Worm (Caenorhabditis elegans) whole organism, L2 larva: Measurements from ENCODE around the gene C12D8.20.

Experiments used
- C34F6.9 ChIP-seq: fragments of 150-350 bp; optimal IDR thresholded peaks from 2 replicates; lab custom pipeline; 2014; ENCODE audit warnings: missing biosample characterization, missing genetic modification characterization
- F13H6.1 ChIP-seq: sonication (generic microtip); optimal IDR thresholded peaks from 2 replicates; lab custom pipeline; 2016; ENCODE audit warnings: missing genetic modification characterization, missing compliant biosample characterization
- ZK546.5 ChIP-seq: sonication (generic microtip); optimal IDR thresholded peaks from 2 replicates; lab custom pipeline; 2017; ENCODE audit warnings: missing biosample characterization, missing genetic modification characterization
- aly-2 ChIP-seq: fragments of 150-350 bp; optimal IDR thresholded peaks from 2 replicates; lab custom pipeline; 2014; ENCODE audit warnings: missing biosample characterization, missing genetic modification characterization
- blmp-1 ChIP-seq: sonication (generic microtip); optimal IDR thresholded peaks from 2 replicates; lab custom pipeline; 2017; ENCODE audit warnings: missing genetic modification characterization, mild to moderate bottlenecking, missing compliant biosample characterization, antibody characterized with exemption, moderate library complexity; ENCODE audit not compliant: insufficient read depth
- ceh-16 ChIP-seq: fragments of 150-350 bp; optimal IDR thresholded peaks from 2 replicates; lab custom pipeline; 2014; ENCODE audit warnings: missing biosample characterization, missing genetic modification characterization
- ceh-82 ChIP-seq: fragments of 150-350 bp; optimal IDR thresholded peaks from 2 replicates; lab custom pipeline; 2014; ENCODE audit warnings: missing biosample characterization, missing genetic modification characterization
- crh-2 ChIP-seq: sonication (generic microtip); optimal IDR thresholded peaks from 2 replicates; lab custom pipeline; 2017; ENCODE audit warnings: missing biosample characterization, missing genetic modification characterization
- dmd-4 ChIP-seq: sonication (generic microtip); optimal IDR thresholded peaks from 2 replicates; lab custom pipeline; 2017; ENCODE audit warnings: missing biosample characterization, missing genetic modification characterization
- egl-27 ChIP-seq: sonication (generic microtip); optimal IDR thresholded peaks from 3 replicates; lab custom pipeline; 2017; ENCODE audit warnings: missing biosample characterization, missing genetic modification reagents, missing genetic modification characterization
- elt-3 ChIP-seq: sonication (generic microtip); optimal IDR thresholded peaks from 2 replicates; lab custom pipeline; 2017; ENCODE audit warnings: missing biosample characterization, missing genetic modification characterization
- fos-1 ChIP-seq: fragments of 150-350 bp; optimal IDR thresholded peaks from 2 replicates; lab custom pipeline; 2014; ENCODE audit warnings: missing biosample characterization, missing genetic modification characterization
- gmeb-1 ChIP-seq: fragments of 150-350 bp; optimal IDR thresholded peaks from 2 replicates; lab custom pipeline; 2014; ENCODE audit warnings: missing biosample characterization, missing genetic modification characterization
- lin-13 ChIP-seq: fragments of 150-350 bp; optimal IDR thresholded peaks from 2 replicates; lab custom pipeline; 2014; ENCODE audit warnings: missing biosample characterization, missing genetic modification reagents, missing genetic modification characterization
- lin-39 ChIP-seq: fragments of 150-350 bp; optimal IDR thresholded peaks from 2 replicates; lab custom pipeline; 2014; ENCODE audit warnings: missing biosample characterization, missing genetic modification reagents, missing genetic modification characterization
- lsy-2 ChIP-seq, 2 experiments: fragments of 150-350 bp in 1 of 2; sonication (generic microtip) in 1 of 2; optimal IDR thresholded peaks; 2 replicates each; lab custom pipeline; 2014 to 2017; ENCODE audit warnings: missing biosample characterization in 2 of 2, missing genetic modification characterization in 2 of 2
- mab-5 ChIP-seq: fragments of 150-350 bp; optimal IDR thresholded peaks from 2 replicates; lab custom pipeline; 2014; ENCODE audit warnings: missing biosample characterization, missing genetic modification characterization
- mdl-1 ChIP-seq, 2 experiments: fragments of 150-350 bp in 1 of 2; sonication (generic microtip) in 1 of 2; optimal IDR thresholded peaks; 2 replicates each; lab custom pipeline; 2017; ENCODE audit warnings: missing biosample characterization in 2 of 2, missing genetic modification characterization in 2 of 2
- nhr-11 ChIP-seq: fragments of 150-350 bp; optimal IDR thresholded peaks from 2 replicates; lab custom pipeline; 2014; ENCODE audit warnings: missing biosample characterization, missing genetic modification characterization
- nhr-12 ChIP-seq: fragments of 150-350 bp; optimal IDR thresholded peaks from 2 replicates; lab custom pipeline; 2014; ENCODE audit warnings: missing biosample characterization, missing genetic modification characterization
- nhr-129 ChIP-seq: fragments of 150-350 bp; optimal IDR thresholded peaks from 2 replicates; lab custom pipeline; 2014; ENCODE audit warnings: missing biosample characterization, missing genetic modification characterization
- nhr-21 ChIP-seq: fragments of 150-350 bp; optimal IDR thresholded peaks from 2 replicates; lab custom pipeline; 2014; ENCODE audit warnings: missing biosample characterization, missing genetic modification characterization
- nhr-23 ChIP-seq: fragments of 150-350 bp; optimal IDR thresholded peaks from 2 replicates; lab custom pipeline; 2014; ENCODE audit warnings: missing biosample characterization, missing genetic modification reagents, missing genetic modification characterization
- nhr-237 ChIP-seq: fragments of 150-350 bp; optimal IDR thresholded peaks from 2 replicates; lab custom pipeline; 2014; ENCODE audit warnings: missing biosample characterization, missing genetic modification characterization
- nhr-25 ChIP-seq: fragments of 150-350 bp; sonication (generic microtip); optimal IDR thresholded peaks from 3 replicates; lab custom pipeline; 2014; ENCODE audit warnings: missing biosample characterization, missing genetic modification characterization
- nhr-6 ChIP-seq: fragments of 150-350 bp; optimal IDR thresholded peaks from 2 replicates; lab custom pipeline; 2014; ENCODE audit warnings: missing biosample characterization, missing genetic modification characterization
- nhr-77 ChIP-seq: fragments of 150-350 bp; optimal IDR thresholded peaks from 2 replicates; lab custom pipeline; 2014; ENCODE audit warnings: missing biosample characterization, missing genetic modification characterization
- sem-4 ChIP-seq: fragments of 150-350 bp; optimal IDR thresholded peaks from 2 replicates; lab custom pipeline; 2014; ENCODE audit warnings: missing biosample characterization, missing genetic modification reagents, missing genetic modification characterization
- sma-3 ChIP-seq: sonication (generic microtip); optimal IDR thresholded peaks from 2 replicates; lab custom pipeline; 2016; ENCODE audit warnings: missing genetic modification reagents, missing genetic modification characterization, missing compliant biosample characterization
- sma-9 ChIP-seq, 2 experiments: fragments of 150-350 bp in 1 of 2; sonication (generic microtip) in 1 of 2; optimal IDR thresholded peaks; 2 replicates each; lab custom pipeline; 2014 to 2016; ENCODE audit warnings: missing genetic modification characterization in 2 of 2, mild to moderate bottlenecking in 1 of 2, missing biosample characterization in 1 of 2, missing compliant biosample characterization in 1 of 2, missing genetic modification reagents in 1 of 2, moderate library complexity in 1 of 2
- unc-39 ChIP-seq: fragments of 150-350 bp; optimal IDR thresholded peaks from 2 replicates; lab custom pipeline; 2014; ENCODE audit warnings: missing biosample characterization, missing genetic modification characterization
- unc-55 ChIP-seq: fragments of 150-350 bp; sonication (generic microtip); optimal IDR thresholded peaks from 3 replicates; lab custom pipeline; 2014; ENCODE audit warnings: missing biosample characterization, missing genetic modification reagents, missing genetic modification characterization
- zag-1 ChIP-seq: fragments of 150-350 bp; optimal IDR thresholded peaks from 2 replicates; lab custom pipeline; 2014; ENCODE audit warnings: missing biosample characterization, missing genetic modification characterization
- ztf-1 ChIP-seq: fragments of 200-800 bp; sonication (Bioruptor generic); conservative IDR thresholded peaks from 2 replicates; pipeline ENCODE4 v1.3.6; 2022; ENCODE audit warnings: missing genetic modification characterization, missing compliant biosample characterization
- ztf-4 ChIP-seq: fragments of 150-350 bp; optimal IDR thresholded peaks from 2 replicates; lab custom pipeline; 2014; ENCODE audit warnings: missing biosample characterization, missing genetic modification characterization

C12D8.20 gene

ce11 chrV:10178166-10178565 lies 43.9 kb upstream of the C12D8.20 start:
- TF ChIP-seq gmeb-1 (tag; lab: Kevin White, UChicago): peak; percentile 20
- TF ChIP-seq lin-13 (GFP tag; lab: Kevin White, UChicago): peak; percentile 30
- TF ChIP-seq lsy-2 (tag; optimal IDR thresholded peaks at IDR 0.05; lab: Kevin White, UChicago): peak; percentile 15 to 76
- TF ChIP-seq C34F6.9: peak; percentile 79
- TF ChIP-seq mab-5: no peak
- peak; percentile 64 for TF ChIP-seq nhr-129 (tag; lab: Kevin White, UChicago)
- peak; percentile 6 for TF ChIP-seq nhr-6 (tag; lab: Kevin White, UChicago)
- no peak for TF ChIP-seq nhr-11
- TF ChIP-seq nhr-25 (tag; lab: Kevin White, UChicago): peak; percentile 50
- TF ChIP-seq fos-1 (tag; lab: Kevin White, UChicago): peak; percentile 28
- TF ChIP-seq sma-3: peak; percentile 72
- peak; percentile 63 for TF ChIP-seq F13H6.1 (tag; lab: Kevin White, UChicago)
- no peak for TF ChIP-seq unc-39 (tag; lab: Kevin White, UChicago)
- peak; percentile 65 for TF ChIP-seq unc-55 (GFP tag; lab: Kevin White, UChicago)
- TF ChIP-seq blmp-1: peak; percentile 96
- peak; percentile 62 for TF ChIP-seq crh-2
- TF ChIP-seq, all 48 proteins: peak for 13

ce11 chrV:10179235-10179634 lies 42.9 kb upstream of the C12D8.20 start, which contains the start of gene cul-5:
Gene cul-5 (plus strand): TSS chrV:10179535.
- TF ChIP-seq sma-9 (GFP tag; optimal IDR thresholded peaks at IDR 0.05; lab: Kevin White, UChicago) (no peak), sma-9 (tag; optimal IDR thresholded peaks at IDR 0.05; lab: Kevin White, UChicago) (no peak)

- no peak for TF ChIP-seq sma-3
- no peak for TF ChIP-seq lin-13 (GFP tag; lab: Kevin White, UChicago)
- TF ChIP-seq lin-39 (tag; lab: Kevin White, UChicago): no peak
- no peak for TF ChIP-seq aly-2
- no peak for TF ChIP-seq ztf-1 (GFP tag; lab: Robert Waterston, UW)
- TF ChIP-seq nhr-77 (tag; lab: Kevin White, UChicago): no peak
- no peak for TF ChIP-seq ceh-82 (tag; lab: Kevin White, UChicago)
- TF ChIP-seq crh-2: no peak
- TF ChIP-seq dmd-4 (tag; lab: Kevin White, UChicago): no peak
- TF ChIP-seq nhr-23 (tag; lab: Kevin White, UChicago): no peak
- no peak for TF ChIP-seq zag-1
- no peak for TF ChIP-seq nhr-237 (tag; lab: Kevin White, UChicago)
- TF ChIP-seq fos-1 (tag; lab: Kevin White, UChicago): no peak
- no peak for TF ChIP-seq nhr-21 (tag; lab: Kevin White, UChicago)
- no peak for TF ChIP-seq C34F6.9
- no peak for TF ChIP-seq blmp-1
- TF ChIP-seq egl-27 (tag; lab: Kevin White, UChicago): no peak
- no peak for TF ChIP-seq unc-39 (tag; lab: Kevin White, UChicago)
- TF ChIP-seq ZK546.5 (tag; lab: Kevin White, UChicago): no peak
Observed at ce11 chrV:10182984-10183383, 39.1 kb upstream of the C12D8.20 start, which contains the start of gene ZK856.4. Gene ZK856.4 (plus strand): TSS chrV:10183284.

ce11 chrV:10183810-10184209 lies 38.3 kb upstream of the C12D8.20 start:
- TF ChIP-seq mdl-1 (tag; optimal IDR thresholded peaks at IDR 0.05; lab: Kevin White, UChicago): no peak
- TF ChIP-seq ceh-82 (tag; lab: Kevin White, UChicago): no peak
- no peak for TF ChIP-seq zag-1
- no peak for TF ChIP-seq unc-39 (tag; lab: Kevin White, UChicago)

ce11 chrV:10185719-10186118 lies 36.4 kb upstream of the C12D8.20 start, which contains the start of gene ZK856.18:
Gene ZK856.18 (minus strand): TSS chrV:10186007.
- no peak for TF ChIP-seq nhr-12 (tag; lab: Kevin White, UChicago)
- no peak for TF ChIP-seq nhr-129 (tag; lab: Kevin White, UChicago)
- TF ChIP-seq ztf-4 (tag; lab: Kevin White, UChicago): no peak
- no peak for TF ChIP-seq nhr-25 (tag; lab: Kevin White, UChicago)
- no peak for TF ChIP-seq aly-2
- no peak for TF ChIP-seq unc-55 (GFP tag; lab: Kevin White, UChicago)
- no peak for TF ChIP-seq elt-3
- TF ChIP-seq ceh-16 (tag; lab: Kevin White, UChicago): no peak
- no peak for TF ChIP-seq nhr-21 (tag; lab: Kevin White, UChicago)
- TF ChIP-seq nhr-11: no peak
- no peak for TF ChIP-seq nhr-6 (tag; lab: Kevin White, UChicago)
- TF ChIP-seq blmp-1: no peak
- TF ChIP-seq unc-39 (tag; lab: Kevin White, UChicago): no peak
- no peak for TF ChIP-seq nhr-23 (tag; lab: Kevin White, UChicago)
- TF ChIP-seq sem-4 (tag; lab: Kevin White, UChicago): no peak
